Worm (Caenorhabditis elegans): Measurements from ENCODE around the gene str-246.

The str-246 gene

ce11 chrIII:11091651-11092278 lies 14.3 kb downstream of the str-246 start (continued):
- no peak for TF ChIP-seq F16B12.6 (tag; optimal IDR thresholded peaks at IDR 0.05)
- no peak for TF ChIP-seq lin-13 (GFP tag; optimal IDR thresholded peaks at IDR 0.05)
- no peak for TF ChIP-seq aha-1 (tag; optimal IDR thresholded peaks at IDR 0.05)
- TF ChIP-seq ama-1 (optimal IDR thresholded peaks at IDR 0.05) = no peak
- TF ChIP-seq lir-3 (tag; optimal IDR thresholded peaks at IDR 0.05; ENCODE audit: poor library complexity) = peak; percentile 90
- peak; percentile 85 for TF ChIP-seq ceh-63 (GFP tag; optimal IDR thresholded peaks at IDR 0.05)

DNA sequence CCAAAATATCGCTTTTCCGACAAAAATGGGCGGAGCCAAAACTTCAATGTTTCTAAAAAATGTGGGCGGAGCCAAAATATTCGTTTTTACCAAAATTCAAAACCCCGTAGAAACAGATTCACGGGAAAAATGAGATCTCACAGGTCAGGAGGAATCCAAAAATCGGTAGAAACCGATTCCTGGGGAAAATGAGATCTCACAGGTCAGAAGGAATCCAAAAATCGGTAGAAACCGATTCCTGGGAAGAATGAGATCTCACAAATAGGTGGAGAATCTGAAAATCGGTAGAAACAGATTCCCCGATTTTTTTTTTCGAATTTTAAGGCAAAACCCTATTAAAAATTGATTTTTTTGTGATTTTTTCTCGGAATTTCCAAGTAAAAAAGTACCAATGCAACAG lies 16.0 kb downstream of the str-246 start:
- TF ChIP-seq ceh-8 (GFP tag; optimal IDR thresholded peaks at IDR 0.05) = no peak
- TF ChIP-seq blmp-1 (tag; optimal IDR thresholded peaks at IDR 0.05) = no peak
- no peak for TF ChIP-seq hlh-17 (GFP tag; optimal IDR thresholded peaks at IDR 0.05; ENCODE audit: borderline replicate concordance)
- TF ChIP-seq ztf-4 (tag; optimal IDR thresholded peaks at IDR 0.05) = no peak
- no peak for TF ChIP-seq nhr-77 (tag; optimal IDR thresholded peaks at IDR 0.05)
- TF ChIP-seq grh-1 (GFP tag; IDR thresholded peaks at IDR 0.05) = no peak
- no peak for TF ChIP-seq elt-2 (tag; optimal IDR thresholded peaks at IDR 0.05)
- peak; percentile 15 for TF ChIP-seq xbp-1 (tag; optimal IDR thresholded peaks at IDR 0.05)
- TF ChIP-seq dsc-1 (tag; optimal IDR thresholded peaks at IDR 0.05) = peak; percentile 8
- no peak for TF ChIP-seq irx-1 (tag; optimal IDR thresholded peaks at IDR 0.05)
- no peak for TF ChIP-seq nhr-11 (tag; optimal IDR thresholded peaks at IDR 0.05)
- no peak for TF ChIP-seq mdl-1 (tag; optimal IDR thresholded peaks at IDR 0.05)
- TF ChIP-seq vab-15 (tag; optimal IDR thresholded peaks at IDR 0.05) = no peak
- TF ChIP-seq lin-39 (tag; optimal IDR thresholded peaks at IDR 0.05) = no peak
- no peak for TF ChIP-seq hpl-2 (GFP tag; optimal IDR thresholded peaks at IDR 0.05)
- TF ChIP-seq tlp-1 (tag; optimal IDR thresholded peaks at IDR 0.05) = no peak
- no peak for TF ChIP-seq lin-13 (GFP tag; optimal IDR thresholded peaks at IDR 0.05)
- no peak for TF ChIP-seq nhr-237 (tag; optimal IDR thresholded peaks at IDR 0.05)
- no peak for TF ChIP-seq aly-2 (tag; optimal IDR thresholded peaks at IDR 0.05)
- no peak for TF ChIP-seq C04F5.9 (tag; optimal IDR thresholded peaks at IDR 0.05)
- TF ChIP-seq lin-15B (tag; optimal IDR thresholded peaks at IDR 0.05) = no peak
- TF ChIP-seq tbx-2 (tag; optimal IDR thresholded peaks at IDR 0.05) = peak; percentile 30
- peak in 1 of 2 experiments; percentile 73 for TF ChIP-seq ztf-11 (tag; optimal IDR thresholded peaks at IDR 0.05)
- TF ChIP-seq unc-130 (tag; optimal IDR thresholded peaks at IDR 0.05) = no peak
- TF ChIP-seq mef-2 (tag; optimal IDR thresholded peaks at IDR 0.05) = no peak
- TF ChIP-seq unc-30 (tag; optimal IDR thresholded peaks at IDR 0.05) = no peak
- no peak for TF ChIP-seq nhr-76 (tag; optimal IDR thresholded peaks at IDR 0.05)
- TF ChIP-seq aha-1 (tag; optimal IDR thresholded peaks at IDR 0.05) = no peak
- no peak for TF ChIP-seq nhr-28 (tag; optimal IDR thresholded peaks at IDR 0.05)
- TF ChIP-seq fkh-8 (tag; optimal IDR thresholded peaks at IDR 0.05) = no peak
- no peak for TF ChIP-seq ceh-88 (GFP tag; IDR thresholded peaks at IDR 0.05)
- no peak for TF ChIP-seq sox-4 (tag; optimal IDR thresholded peaks at IDR 0.05)
- no peak for TF ChIP-seq dpl-1 (GFP tag; optimal IDR thresholded peaks at IDR 0.05)
- TF ChIP-seq snpc-4 (tag; optimal IDR thresholded peaks at IDR 0.05) = no peak
- TF ChIP-seq zip-4 (GFP tag; optimal IDR thresholded peaks at IDR 0.05) = no peak
- no peak for TF ChIP-seq unc-86 (tag; optimal IDR thresholded peaks at IDR 0.05)
- TF ChIP-seq rnt-1 (tag; optimal IDR thresholded peaks at IDR 0.05) = peak; percentile 63
- peak; percentile 60 for TF ChIP-seq pax-3 (tag; optimal IDR thresholded peaks at IDR 0.05)
- TF ChIP-seq nhr-84 (tag; optimal IDR thresholded peaks at IDR 0.05) = no peak
- TF ChIP-seq nhr-20 (tag; optimal IDR thresholded peaks at IDR 0.05) = no peak
- TF ChIP-seq mep-1 (tag; optimal IDR thresholded peaks at IDR 0.05) = no peak
- TF ChIP-seq mab-9 (GFP tag; IDR thresholded peaks at IDR 0.05) = no peak
- peak; percentile 43 for TF ChIP-seq efl-1 (optimal IDR thresholded peaks at IDR 0.05)
- TF ChIP-seq efl-1 (GFP tag; optimal IDR thresholded peaks at IDR 0.05 in 1 of 2) = peak in 1 of 2 experiments; percentile 92
- TF ChIP-seq zag-1 (tag; optimal IDR thresholded peaks at IDR 0.05) = no peak
- no peak for TF ChIP-seq pag-3 (tag; optimal IDR thresholded peaks at IDR 0.05; ENCODE audit: borderline replicate concordance, insufficient read depth)
- TF ChIP-seq unc-98 (GFP tag; IDR thresholded peaks at IDR 0.05) = peak; percentile 75
- peak; percentile 53 for TF ChIP-seq nhr-90 (tag; optimal IDR thresholded peaks at IDR 0.05; ENCODE audit: poor library complexity)

Data from whole organism, L1 larva.